Worm (Caenorhabditis elegans) whole organism, L2 larva: ENCODE measurements around the gene fmi-1.

Experiments used
- F13H6.1 ChIP-seq: sonication (generic microtip); optimal IDR thresholded peaks from 2 replicates; lab custom pipeline; 2016; ENCODE audit warnings: missing genetic modification characterization, missing compliant biosample characterization
- R02D3.7 ChIP-seq: fragments of 150-350 bp; optimal IDR thresholded peaks from 2 replicates; lab custom pipeline; 2014; ENCODE audit warnings: missing biosample characterization, missing genetic modification characterization
- Y55F3AM.14 ChIP-seq: fragments of 200-800 bp; sonication (Bioruptor generic); optimal IDR thresholded peaks from 2 replicates; lab custom pipeline; 2018; ENCODE audit warnings: mild to moderate bottlenecking, missing genetic modification characterization, missing compliant biosample characterization
- alr-1 ChIP-seq: fragments of 150-350 bp; optimal IDR thresholded peaks from 2 replicates; lab custom pipeline; 2014; ENCODE audit warnings: missing biosample characterization, missing genetic modification characterization
- ama-1 ChIP-seq: fragments of 150-350 bp; optimal IDR thresholded peaks from 2 replicates; lab custom pipeline; 2018; ENCODE audit warnings: inconsistent platforms
- blmp-1 ChIP-seq: sonication (generic microtip); optimal IDR thresholded peaks from 2 replicates; lab custom pipeline; 2017; ENCODE audit warnings: missing genetic modification characterization, mild to moderate bottlenecking, missing compliant biosample characterization, antibody characterized with exemption, moderate library complexity; ENCODE audit not compliant: insufficient read depth
- ceh-16 ChIP-seq: fragments of 150-350 bp; optimal IDR thresholded peaks from 2 replicates; lab custom pipeline; 2014; ENCODE audit warnings: missing biosample characterization, missing genetic modification characterization
- crh-2 ChIP-seq: sonication (generic microtip); optimal IDR thresholded peaks from 2 replicates; lab custom pipeline; 2017; ENCODE audit warnings: missing biosample characterization, missing genetic modification characterization
- dmd-4 ChIP-seq: sonication (generic microtip); optimal IDR thresholded peaks from 2 replicates; lab custom pipeline; 2017; ENCODE audit warnings: missing biosample characterization, missing genetic modification characterization
- egl-27 ChIP-seq: sonication (generic microtip); optimal IDR thresholded peaks from 3 replicates; lab custom pipeline; 2017; ENCODE audit warnings: missing biosample characterization, missing genetic modification reagents, missing genetic modification characterization
- elt-1 ChIP-seq: fragments of 150-350 bp; optimal IDR thresholded peaks from 2 replicates; lab custom pipeline; 2014; ENCODE audit warnings: missing biosample characterization, missing genetic modification characterization
- elt-3 ChIP-seq: sonication (generic microtip); optimal IDR thresholded peaks from 2 replicates; lab custom pipeline; 2017; ENCODE audit warnings: missing biosample characterization, missing genetic modification characterization
- gmeb-1 ChIP-seq: fragments of 150-350 bp; optimal IDR thresholded peaks from 2 replicates; lab custom pipeline; 2014; ENCODE audit warnings: missing biosample characterization, missing genetic modification characterization
- lin-11 ChIP-seq: fragments of 150-350 bp; sonication (generic microtip); optimal IDR thresholded peaks from 2 replicates; lab custom pipeline; 2014; ENCODE audit warnings: missing biosample characterization, missing genetic modification characterization, inconsistent platforms, mixed read lengths
- lin-13 ChIP-seq: fragments of 150-350 bp; optimal IDR thresholded peaks from 2 replicates; lab custom pipeline; 2014; ENCODE audit warnings: missing biosample characterization, missing genetic modification reagents, missing genetic modification characterization
- mdl-1 ChIP-seq, 2 experiments: fragments of 150-350 bp in 1 of 2; sonication (generic microtip) in 1 of 2; optimal IDR thresholded peaks; 2 replicates each; lab custom pipeline; 2017; ENCODE audit warnings: missing biosample characterization in 2 of 2, missing genetic modification characterization in 2 of 2
- nhr-11 ChIP-seq: fragments of 150-350 bp; optimal IDR thresholded peaks from 2 replicates; lab custom pipeline; 2014; ENCODE audit warnings: missing biosample characterization, missing genetic modification characterization
- nhr-12 ChIP-seq: fragments of 150-350 bp; optimal IDR thresholded peaks from 2 replicates; lab custom pipeline; 2014; ENCODE audit warnings: missing biosample characterization, missing genetic modification characterization
- nhr-21 ChIP-seq: fragments of 150-350 bp; optimal IDR thresholded peaks from 2 replicates; lab custom pipeline; 2014; ENCODE audit warnings: missing biosample characterization, missing genetic modification characterization
- nhr-237 ChIP-seq: fragments of 150-350 bp; optimal IDR thresholded peaks from 2 replicates; lab custom pipeline; 2014; ENCODE audit warnings: missing biosample characterization, missing genetic modification characterization
- nhr-25 ChIP-seq: fragments of 150-350 bp; sonication (generic microtip); optimal IDR thresholded peaks from 3 replicates; lab custom pipeline; 2014; ENCODE audit warnings: missing biosample characterization, missing genetic modification characterization
- nhr-6 ChIP-seq: fragments of 150-350 bp; optimal IDR thresholded peaks from 2 replicates; lab custom pipeline; 2014; ENCODE audit warnings: missing biosample characterization, missing genetic modification characterization
- nhr-77 ChIP-seq: fragments of 150-350 bp; optimal IDR thresholded peaks from 2 replicates; lab custom pipeline; 2014; ENCODE audit warnings: missing biosample characterization, missing genetic modification characterization
- peb-1 ChIP-seq: fragments of 150-350 bp; optimal IDR thresholded peaks from 2 replicates; lab custom pipeline; 2014; ENCODE audit warnings: missing biosample characterization, missing genetic modification characterization
- sma-9 ChIP-seq, 2 experiments: fragments of 150-350 bp in 1 of 2; sonication (generic microtip) in 1 of 2; optimal IDR thresholded peaks; 2 replicates each; lab custom pipeline; 2014 to 2016; ENCODE audit warnings: missing genetic modification characterization in 2 of 2, mild to moderate bottlenecking in 1 of 2, missing biosample characterization in 1 of 2, missing compliant biosample characterization in 1 of 2, missing genetic modification reagents in 1 of 2, moderate library complexity in 1 of 2
- unc-39 ChIP-seq: fragments of 150-350 bp; optimal IDR thresholded peaks from 2 replicates; lab custom pipeline; 2014; ENCODE audit warnings: missing biosample characterization, missing genetic modification characterization
- unc-55 ChIP-seq: fragments of 150-350 bp; sonication (generic microtip); optimal IDR thresholded peaks from 3 replicates; lab custom pipeline; 2014; ENCODE audit warnings: missing biosample characterization, missing genetic modification reagents, missing genetic modification characterization
- unc-62 ChIP-seq: fragments of 150-350 bp; optimal IDR thresholded peaks from 2 replicates; lab custom pipeline; 2014; ENCODE audit warnings: missing biosample characterization, missing genetic modification reagents, missing genetic modification characterization
- ztf-11 ChIP-seq: sonication (generic microtip); optimal IDR thresholded peaks from 2 replicates; lab custom pipeline; 2017; ENCODE audit warnings: missing biosample characterization, missing genetic modification characterization
- ztf-4 ChIP-seq: fragments of 150-350 bp; optimal IDR thresholded peaks from 2 replicates; lab custom pipeline; 2014; ENCODE audit warnings: missing biosample characterization, missing genetic modification characterization

Gene fmi-1

ce11 chrV:13020014-13020413 is 1.2 kb downstream of the fmi-1 start:
- TF ChIP-seq gmeb-1 (tag; lab: Kevin White, UChicago), result no peak
- no peak for TF ChIP-seq elt-3 (tag; lab: Kevin White, UChicago)
- no peak for TF ChIP-seq nhr-12 (tag; lab: Kevin White, UChicago)
- no peak for TF ChIP-seq crh-2 (tag; lab: Kevin White, UChicago)
- TF ChIP-seq ceh-16 (tag; lab: Kevin White, UChicago), result no peak

- no peak for TF ChIP-seq unc-62 (GFP tag; lab: Kevin White, UChicago)
- no peak for TF ChIP-seq lin-13 (GFP tag; lab: Kevin White, UChicago)
- no peak for TF ChIP-seq unc-39 (tag; lab: Kevin White, UChicago)
- TF ChIP-seq ama-1 (lab: Kevin White, UChicago), result no peak
- TF ChIP-seq nhr-11, result no peak
- no peak for TF ChIP-seq nhr-12 (tag; lab: Kevin White, UChicago)
- TF ChIP-seq alr-1 (tag; lab: Kevin White, UChicago), result no peak
- TF ChIP-seq nhr-77 (tag; lab: Kevin White, UChicago), result no peak
- no peak for TF ChIP-seq mdl-1 (tag; optimal IDR thresholded peaks at IDR 0.05; lab: Kevin White, UChicago)
Measured at ce11 chrV:13020638-13021037, 1.8 kb downstream of the fmi-1 start.

ce11 chrV:13021540-13021939 is 2.7 kb downstream of the fmi-1 start:
- no peak for TF ChIP-seq lin-11 (tag; lab: Kevin White, UChicago)
- no peak for TF ChIP-seq nhr-25
- no peak for TF ChIP-seq dmd-4 (tag; lab: Kevin White, UChicago)
- no peak for TF ChIP-seq blmp-1
- TF ChIP-seq nhr-11, result no peak
- TF ChIP-seq gmeb-1 (tag; lab: Kevin White, UChicago), result no peak
- TF ChIP-seq ztf-11 (tag; lab: Kevin White, UChicago), result no peak
- TF ChIP-seq peb-1, result no peak
- no peak for TF ChIP-seq sma-9 (GFP tag; optimal IDR thresholded peaks at IDR 0.05; lab: Kevin White, UChicago)
- TF ChIP-seq sma-9 (tag; optimal IDR thresholded peaks at IDR 0.05; lab: Kevin White, UChicago), result no peak
- no peak for TF ChIP-seq egl-27 (tag; lab: Kevin White, UChicago)
- TF ChIP-seq elt-1 (tag; lab: Kevin White, UChicago), result no peak
- TF ChIP-seq lin-13 (GFP tag; lab: Kevin White, UChicago), result no peak
- no peak for TF ChIP-seq F13H6.1 (tag; lab: Kevin White, UChicago)
- TF ChIP-seq ama-1 (lab: Kevin White, UChicago), result no peak
- no peak for TF ChIP-seq R02D3.7 (tag; lab: Kevin White, UChicago)
- TF ChIP-seq ztf-4 (tag; lab: Kevin White, UChicago), result no peak
- no peak for TF ChIP-seq alr-1 (tag; lab: Kevin White, UChicago)
- no peak for TF ChIP-seq unc-39 (tag; lab: Kevin White, UChicago)
- TF ChIP-seq, all 48 proteins: peak for 0

- no peak for TF ChIP-seq nhr-6 (tag; lab: Kevin White, UChicago)
- TF ChIP-seq nhr-77 (tag; lab: Kevin White, UChicago), result no peak
- no peak for TF ChIP-seq nhr-237
Measured at ce11 chrV:13022265-13022664, 3.4 kb downstream of the fmi-1 start.

- TF ChIP-seq lin-11 (tag; lab: Kevin White, UChicago), result no peak
- TF ChIP-seq unc-55 (GFP tag; lab: Kevin White, UChicago), result no peak
Measured at ce11 chrV:13024499-13024898, 5.6 kb downstream of the fmi-1 start.

ce11 chrV:13025283-13025682 is 6.4 kb downstream of the fmi-1 start:
- TF ChIP-seq lin-13 (GFP tag; lab: Kevin White, UChicago) (no peak), nhr-21 (tag; lab: Kevin White, UChicago) (no peak), Y55F3AM.14 (GFP tag; lab: Kevin White, UChicago) (no peak)
